Worm (Caenorhabditis elegans) whole organism, L4/young adult: ENCODE results near the gene ctsa-4.1.

Source experiments
- W03F9.2 ChIP-seq: fragments of 150-350 bp; optimal IDR thresholded peaks from 2 replicates; lab custom pipeline; 2014; ENCODE audit warnings: missing biosample characterization, missing genetic modification characterization
- dao-5 ChIP-seq: sonication (generic microtip); optimal IDR thresholded peaks from 2 replicates; lab custom pipeline; 2016; ENCODE audit warnings: missing genotype, missing genetic modification characterization, moderate library complexity, missing compliant biosample characterization
- him-1 ChIP-seq: sonication (generic microtip); optimal IDR thresholded peaks from 2 replicates; lab custom pipeline; 2016; ENCODE audit warnings: missing genotype, missing genetic modification reagents, missing genetic modification characterization, missing compliant biosample characterization

ctsa-4.1 gene

ce11 chrII:6341076-6341475 lies 25.7 kb upstream of the ctsa-4.1 start:
- no peak for TF ChIP-seq him-1 (tag; lab: Kevin White, UChicago)
- no peak for TF ChIP-seq W03F9.2
- no peak for TF ChIP-seq dao-5

ce11 chrII:6342455-6342854 lies 24.3 kb upstream of the ctsa-4.1 start:
- TF ChIP-seq him-1 (tag; lab: Kevin White, UChicago): no peak
- TF ChIP-seq W03F9.2: no peak
- TF ChIP-seq dao-5: no peak

DNA sequence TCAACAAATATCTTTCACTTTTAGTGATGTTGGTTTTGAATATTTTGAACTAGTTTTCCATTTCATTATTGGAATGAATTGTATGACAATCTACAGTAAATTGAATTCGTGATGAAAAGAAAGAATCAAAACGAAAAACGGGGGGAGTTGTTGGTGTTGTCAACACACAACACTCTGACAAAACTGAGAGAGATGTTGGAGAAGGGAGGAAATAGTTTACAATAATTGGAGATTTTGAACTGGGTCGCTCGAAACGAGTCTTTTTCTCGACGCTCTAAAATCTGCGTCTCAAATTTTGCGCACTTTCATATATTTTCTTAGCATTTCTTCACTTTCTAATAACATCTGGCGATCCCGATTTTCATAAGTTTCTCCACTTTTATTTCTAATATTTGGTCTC lies 22.9 kb upstream of the ctsa-4.1 start, which contains the start of gene txt-18:
txt-18 (plus strand) TSS at position 180 of the 400 bp plus-strand sequence.
- TF ChIP-seq W03F9.2 (no peak), dao-5 (no peak), him-1 (tag; lab: Kevin White, UChicago) (no peak)

- no peak for TF ChIP-seq dao-5
- TF ChIP-seq him-1 (tag; lab: Kevin White, UChicago): no peak
These were observed 22.3 kb upstream of the ctsa-4.1 start for ce11 chrII:6344513-6344912.

- no peak for TF ChIP-seq him-1 (tag; lab: Kevin White, UChicago)
- TF ChIP-seq dao-5: no peak
- TF ChIP-seq W03F9.2: no peak
These were observed 21.3 kb upstream of the ctsa-4.1 start, which contains the start of gene C32D5.8 for ce11 chrII:6345195-6346158. TSS of gene C32D5.8 (minus strand) at chrII:6345964.

ce11 chrII:6346551-6347079 lies 20.2 kb upstream of the ctsa-4.1 start:
- TF ChIP-seq W03F9.2 (no peak), dao-5 (no peak), him-1 (tag; lab: Kevin White, UChicago) (no peak)

ce11 chrII:6347341-6348118 lies 19.3 kb upstream of the ctsa-4.1 start, which contains the start of gene lgg-1:
TSS of gene lgg-1 (minus strand) at chrII:6347719.
- TF ChIP-seq W03F9.2 (no peak), dao-5 (no peak), him-1 (tag; lab: Kevin White, UChicago) (no peak)

- TF ChIP-seq W03F9.2 (peak; percentile 66), him-1 (tag; lab: Kevin White, UChicago) (peak; percentile 18), dao-5 (peak; percentile 78)
These were observed 18.4 kb upstream of the ctsa-4.1 start for ce11 chrII:6348360-6348759.

- no peak for TF ChIP-seq W03F9.2
- no peak for TF ChIP-seq him-1 (tag; lab: Kevin White, UChicago)
- TF ChIP-seq dao-5: no peak
These were observed 16.8 kb upstream of the ctsa-4.1 start for ce11 chrII:6349968-6350367.

- no peak for TF ChIP-seq dao-5
- no peak for TF ChIP-seq W03F9.2
- TF ChIP-seq him-1 (tag; lab: Kevin White, UChicago): no peak
These were observed 14.9 kb upstream of the ctsa-4.1 start, which contains the start of gene C32D5.10 for ce11 chrII:6351887-6352286. TSS of gene C32D5.10 (minus strand) at chrII:6351987.

DNA sequence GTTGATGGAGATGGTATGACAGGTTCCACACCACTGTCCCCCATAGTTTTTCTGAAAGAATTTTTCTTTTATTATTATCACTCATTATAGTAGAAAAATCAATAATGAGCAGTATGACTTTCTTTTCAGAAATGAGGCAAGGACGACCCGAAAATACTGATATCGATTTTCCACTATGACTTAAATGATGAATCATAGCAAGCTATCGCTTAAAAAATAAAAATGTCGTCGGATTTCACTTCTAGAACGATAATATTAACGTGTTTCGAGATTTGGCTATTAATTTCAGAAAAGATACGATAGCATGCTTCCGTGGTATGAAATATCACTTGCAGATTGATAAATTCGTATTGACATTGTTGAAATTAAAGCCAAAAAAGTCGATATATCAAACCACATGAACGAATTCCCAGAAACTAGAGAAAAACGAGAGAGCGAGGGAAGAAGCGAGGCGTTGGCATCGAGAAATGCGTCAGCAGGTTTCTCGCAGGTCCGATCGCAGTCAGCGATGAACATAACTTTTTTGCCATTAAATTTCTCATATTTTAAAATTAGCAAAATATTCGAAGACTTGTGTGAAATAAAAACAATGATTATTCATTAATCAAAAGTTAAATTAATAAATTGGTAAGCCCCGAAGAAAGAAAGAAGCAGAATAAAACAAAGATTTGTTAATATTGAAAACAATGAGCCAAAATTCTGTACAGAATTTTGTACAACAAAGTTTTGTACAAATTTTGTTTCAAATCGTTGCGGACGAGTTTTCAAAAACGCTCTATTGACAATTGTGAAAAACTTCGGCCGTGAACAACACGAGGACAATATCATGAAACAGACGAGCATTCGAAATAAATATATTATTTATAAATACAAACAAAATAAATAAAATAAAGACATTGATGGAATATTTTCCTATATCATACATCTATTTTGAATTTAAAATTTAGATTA lies 11.1 kb upstream of the ctsa-4.1 start, which contains the start of gene C32D5.11:
C32D5.11 (minus strand) TSS at position 51 of the 951 bp plus-strand sequence.
- peak; percentile 73 for TF ChIP-seq W03F9.2
- TF ChIP-seq him-1 (tag; lab: Kevin White, UChicago): no peak
- TF ChIP-seq dao-5: no peak

DNA sequence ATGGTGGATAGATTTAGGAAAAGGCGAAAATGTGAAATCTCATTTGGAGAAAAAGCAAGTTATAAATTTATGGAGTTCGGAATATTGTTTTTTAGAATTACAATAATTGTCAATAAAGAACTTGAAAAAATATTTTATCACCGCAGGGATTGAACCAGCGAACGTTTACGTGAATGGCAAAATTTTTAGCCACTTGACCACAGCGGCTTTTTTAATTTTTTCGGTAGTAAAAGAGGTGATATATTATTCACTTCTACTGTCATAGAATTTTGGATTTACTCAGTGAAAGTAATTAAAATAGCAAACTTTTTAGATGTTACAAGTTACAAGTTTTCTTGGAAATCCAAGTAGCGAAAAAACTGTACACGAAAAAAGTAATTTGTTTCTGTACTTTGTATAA lies 8.6 kb upstream of the ctsa-4.1 start:
- TF ChIP-seq dao-5 (no peak), him-1 (tag; lab: Kevin White, UChicago) (no peak), W03F9.2 (no peak)

ce11 chrII:6358905-6359304 lies 7.9 kb upstream of the ctsa-4.1 start, which contains the start of gene C32D5.12:
TSS of gene C32D5.12 (minus strand) at chrII:6359005.
- TF ChIP-seq him-1 (tag; lab: Kevin White, UChicago) (no peak), W03F9.2 (no peak), dao-5 (no peak)
